Worm (Caenorhabditis elegans) whole organism, L4 larva: ENCODE data around the gene klp-13.
A peak's percentile ranks its signal among the peaks of the same experiment; 100 is the strongest.

ENCODE experiments used
- F10B5.3 ChIP-seq: sonication (generic microtip); optimal IDR thresholded peaks from 2 replicates; lab custom pipeline; 2016; ENCODE audit warnings: mild to moderate bottlenecking, missing genetic modification characterization, missing compliant biosample characterization
- R02D3.7 ChIP-seq: fragments of 150-350 bp; sonication (generic microtip); optimal IDR thresholded peaks from 3 replicates; lab custom pipeline; 2014; ENCODE audit warnings: missing biosample characterization, missing genetic modification characterization
- Y105C5A.15 ChIP-seq: fragments of 200-800 bp; sonication (Bioruptor generic); IDR thresholded peaks from 2 replicates; pipeline ENCODE4 v1.3.6; 2022; ENCODE audit warnings: missing genetic modification characterization, missing compliant biosample characterization
- ZK337.2 ChIP-seq: fragments of 200-800 bp; sonication (Bioruptor generic); IDR thresholded peaks from 2 replicates; pipeline ENCODE4 v1.3.6; 2022; ENCODE audit warnings: missing genetic modification reagents, missing genetic modification characterization, missing compliant biosample characterization
- aha-1 ChIP-seq: fragments of 150-350 bp; peaks from one replicate; lab custom pipeline; 2014; ENCODE audit warnings: missing biosample characterization, missing genetic modification characterization
- ceh-28 ChIP-seq: fragments of 150-350 bp; optimal IDR thresholded peaks from 2 replicates; lab custom pipeline; 2014; ENCODE audit warnings: missing biosample characterization, missing genetic modification reagents, missing genetic modification characterization
- ces-1 ChIP-seq: fragments of 150-350 bp; sonication (generic microtip); optimal IDR thresholded peaks from 4 replicates; lab custom pipeline; 2014; ENCODE audit warnings: missing biosample characterization, missing genetic modification reagents, missing genetic modification characterization
- ctbp-1 ChIP-seq: fragments of 200-800 bp; sonication (Bioruptor generic); IDR thresholded peaks from 2 replicates; pipeline ENCODE4 v1.3.6; 2022; ENCODE audit warnings: missing genetic modification reagents, missing genetic modification characterization, missing compliant biosample characterization
- daf-16 ChIP-seq, 3 experiments: sonication (generic microtip); optimal IDR thresholded peaks; 2 replicates each; lab custom pipeline; 2016 to 2017; ENCODE audit warnings: missing genetic modification characterization in 3 of 3, missing genetic modification reagents in 3 of 3, mild to moderate bottlenecking in 2 of 3, missing compliant biosample characterization in 2 of 3, missing biosample characterization in 1 of 3, moderate library complexity in 1 of 3
- dpl-1 ChIP-seq: fragments of 150-350 bp; optimal IDR thresholded peaks from 2 replicates; lab custom pipeline; 2014; ENCODE audit warnings: missing biosample characterization, missing genetic modification reagents, missing genetic modification characterization
- dve-1 ChIP-seq: sonication (generic microtip); optimal IDR thresholded peaks from 2 replicates; lab custom pipeline; 2017; ENCODE audit warnings: antibody characterized with exemption, mild to moderate bottlenecking, missing genetic modification characterization, missing compliant biosample characterization; ENCODE audit not compliant: insufficient read depth
- egl-43 ChIP-seq: fragments of 200-800 bp; sonication (Bioruptor generic); IDR thresholded peaks from 2 replicates; pipeline ENCODE4 v1.3.6; 2022; ENCODE audit warnings: missing genetic modification reagents, missing genetic modification characterization, missing compliant biosample characterization
- fkh-10 ChIP-seq: fragments of 150-350 bp; optimal IDR thresholded peaks from 2 replicates; lab custom pipeline; 2014; ENCODE audit warnings: missing biosample characterization, missing genetic modification reagents, missing genetic modification characterization
- hlh-11 ChIP-seq: fragments of 200-800 bp; sonication (Bioruptor generic); optimal IDR thresholded peaks from 2 replicates; lab custom pipeline; 2018; ENCODE audit warnings: mild to moderate bottlenecking, missing genetic modification characterization, missing compliant biosample characterization
- lin-38 ChIP-seq: fragments of 200-800 bp; sonication (Bioruptor generic); IDR thresholded peaks from 2 replicates; pipeline ENCODE4 v1.3.6; 2022; ENCODE audit warnings: missing genetic modification reagents, missing genetic modification characterization, missing compliant biosample characterization
- lsy-2 ChIP-seq, 2 experiments: fragments of 150-350 bp in 1 of 2; sonication (generic microtip) in 1 of 2; optimal IDR thresholded peaks; 2 replicates each; lab custom pipeline; 2014 to 2017; ENCODE audit warnings: missing biosample characterization in 2 of 2, missing genetic modification characterization in 2 of 2
- madf-9 ChIP-seq: fragments of 200-800 bp; sonication (Bioruptor generic); conservative IDR thresholded peaks from 2 replicates; pipeline ENCODE4 v1.3.6; 2022; ENCODE audit warnings: missing genetic modification reagents, missing genetic modification characterization, missing compliant biosample characterization
- mdt-29 ChIP-seq: fragments of 200-800 bp; sonication (Bioruptor generic); IDR thresholded peaks from 2 replicates; pipeline ENCODE4 v1.3.6; 2022; ENCODE audit warnings: missing genetic modification reagents, missing genetic modification characterization, missing compliant biosample characterization
- nhr-10 ChIP-seq: fragments of 150-350 bp; optimal IDR thresholded peaks from 2 replicates; lab custom pipeline; 2014; ENCODE audit warnings: missing biosample characterization, missing genetic modification characterization
- nhr-111 ChIP-seq: fragments of 200-800 bp; sonication (Bioruptor generic); optimal IDR thresholded peaks from 2 replicates; lab custom pipeline; 2018; ENCODE audit warnings: mild to moderate bottlenecking, missing genetic modification characterization, missing compliant biosample characterization
- nhr-77 ChIP-seq: fragments of 150-350 bp; optimal IDR thresholded peaks from 2 replicates; lab custom pipeline; 2014; ENCODE audit warnings: missing biosample characterization, missing genetic modification characterization
- pqm-1 ChIP-seq: sonication (generic microtip); optimal IDR thresholded peaks from 2 replicates; lab custom pipeline; 2017; ENCODE audit warnings: missing biosample characterization, missing genetic modification characterization
- rbr-2 ChIP-seq: sonication (generic microtip); optimal IDR thresholded peaks from 2 replicates; lab custom pipeline; 2016; ENCODE audit warnings: missing genotype, missing genetic modification characterization, missing compliant biosample characterization
- saeg-2 ChIP-seq: fragments of 200-800 bp; sonication (Bioruptor generic); IDR thresholded peaks from 2 replicates; pipeline ENCODE4 v1.3.6; 2022; ENCODE audit warnings: missing genetic modification reagents, missing genetic modification characterization, missing compliant biosample characterization
- set-16 ChIP-seq: fragments of 200-800 bp; sonication (Bioruptor generic); IDR thresholded peaks from 2 replicates; pipeline ENCODE4 v1.3.6; 2022; ENCODE audit warnings: missing genetic modification reagents, missing genetic modification characterization, missing compliant biosample characterization
- spr-1 ChIP-seq: sonication (generic microtip); optimal IDR thresholded peaks from 2 replicates; lab custom pipeline; 2016; ENCODE audit warnings: mild to moderate bottlenecking, missing genetic modification characterization, missing compliant biosample characterization
- spr-3 ChIP-seq: fragments of 200-800 bp; sonication (Bioruptor generic); optimal IDR thresholded peaks from 2 replicates; lab custom pipeline; 2018; ENCODE audit warnings: mild to moderate bottlenecking, missing genetic modification characterization, missing compliant biosample characterization
- unc-62 ChIP-seq, 3 experiments: fragments of 150-350 bp in 1 of 3; sonication (generic microtip); optimal IDR thresholded peaks in 2 of 3; peaks in 1 of 3; 1 replicate in 1 of 3; 2 replicates in 2 of 3; lab custom pipeline; 2014 to 2017; ENCODE audit warnings: missing biosample characterization in 3 of 3, missing genetic modification characterization in 3 of 3, missing genetic modification reagents in 3 of 3, missing genotype in 1 of 3
- zfp-2 ChIP-seq: sonication (generic microtip); optimal IDR thresholded peaks from 2 replicates; lab custom pipeline; 2016; ENCODE audit warnings: mild to moderate bottlenecking, missing genetic modification characterization, missing compliant biosample characterization
- zip-2 ChIP-seq: fragments of 150-350 bp; optimal IDR thresholded peaks from 2 replicates; lab custom pipeline; 2014; ENCODE audit warnings: missing biosample characterization, missing genetic modification characterization

The klp-13 gene

DNA sequence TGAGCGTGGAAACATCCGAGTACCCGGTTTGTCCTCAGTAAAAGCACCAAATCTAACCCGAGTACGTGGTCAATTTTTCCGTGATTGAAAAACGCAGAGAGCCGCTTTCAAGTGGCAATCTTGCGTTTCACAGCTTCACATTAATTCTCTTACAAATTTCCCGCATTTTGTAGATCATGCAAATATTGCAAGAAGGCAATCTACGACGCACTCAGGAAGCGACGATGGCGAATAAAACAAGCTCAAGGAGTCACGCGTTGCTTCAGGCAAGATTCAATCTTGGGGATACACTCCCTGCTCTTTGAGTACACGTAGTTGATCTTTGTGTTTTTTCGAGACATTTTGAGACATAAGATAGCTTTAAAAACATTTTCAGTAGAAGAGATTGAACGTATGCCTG lies 3.1 kb downstream of the klp-13 start:
- TF ChIP-seq lin-38 (GFP tag; lab: Robert Waterston, UW) = no peak
- TF ChIP-seq ces-1 (GFP tag; lab: Kevin White, UChicago) = no peak
- TF ChIP-seq nhr-10 (tag; lab: Kevin White, UChicago) = no peak
- TF ChIP-seq F10B5.3 (tag; lab: Kevin White, UChicago) = no peak
- TF ChIP-seq ctbp-1 (GFP tag; lab: Robert Waterston, UW) = no peak
- no peak for TF ChIP-seq ceh-28
- TF ChIP-seq ZK337.2 (GFP tag; lab: Robert Waterston, UW) = no peak
- no peak for TF ChIP-seq mdt-29 (GFP tag; lab: Robert Waterston, UW)
- TF ChIP-seq zfp-2 (tag; lab: Kevin White, UChicago) = no peak
- no peak for TF ChIP-seq lsy-2 (tag; optimal IDR thresholded peaks at IDR 0.05; lab: Kevin White, UChicago)
- TF ChIP-seq rbr-2 (tag; lab: Kevin White, UChicago) = no peak
- no peak for TF ChIP-seq set-16

DNA sequence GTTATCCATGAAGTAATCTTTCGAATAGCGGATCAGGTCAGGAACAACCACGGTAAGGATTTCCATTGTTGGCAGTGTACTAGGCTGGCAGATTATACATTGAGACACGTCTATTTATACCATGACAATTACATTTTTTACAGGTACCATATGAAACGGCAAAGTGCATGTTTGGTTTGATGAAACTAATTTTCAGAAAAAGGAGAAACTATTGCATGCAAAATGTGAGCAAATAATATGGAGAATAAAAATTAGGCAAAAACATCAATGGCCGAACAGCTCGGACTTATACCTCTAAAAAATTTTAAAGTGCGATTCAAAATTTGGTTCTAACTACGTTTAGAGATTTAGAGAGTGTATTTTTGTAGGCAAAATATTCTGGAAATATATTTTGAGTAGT lies 8.0 kb downstream of the klp-13 start, which contains the start of gene F22F4.5:
Gene F22F4.5 (minus strand): TSS at position 101 of the 400 bp plus-strand sequence.
- no peak for TF ChIP-seq zip-2
- TF ChIP-seq pqm-1 (tag; lab: Kevin White, UChicago) = no peak
- no peak for TF ChIP-seq hlh-11 (tag; lab: Kevin White, UChicago)
- TF ChIP-seq dpl-1 (GFP tag; lab: Kevin White, UChicago) = no peak
- TF ChIP-seq spr-1 = no peak
- no peak for TF ChIP-seq R02D3.7 (tag; lab: Kevin White, UChicago)
- TF ChIP-seq set-16 = no peak
- no peak for TF ChIP-seq daf-16 (GFP tag; optimal IDR thresholded peaks at IDR 0.05; lab: Kevin White, UChicago)
- no peak for TF ChIP-seq daf-16 (tag; optimal IDR thresholded peaks at IDR 0.05; lab: Kevin White, UChicago)
- TF ChIP-seq ceh-28 = no peak
- TF ChIP-seq spr-3 (GFP tag; lab: Kevin White, UChicago) = no peak
- no peak for TF ChIP-seq madf-9 (GFP tag; lab: Robert Waterston, UW)
- no peak for TF ChIP-seq saeg-2 (GFP tag; lab: Robert Waterston, UW)

DNA sequence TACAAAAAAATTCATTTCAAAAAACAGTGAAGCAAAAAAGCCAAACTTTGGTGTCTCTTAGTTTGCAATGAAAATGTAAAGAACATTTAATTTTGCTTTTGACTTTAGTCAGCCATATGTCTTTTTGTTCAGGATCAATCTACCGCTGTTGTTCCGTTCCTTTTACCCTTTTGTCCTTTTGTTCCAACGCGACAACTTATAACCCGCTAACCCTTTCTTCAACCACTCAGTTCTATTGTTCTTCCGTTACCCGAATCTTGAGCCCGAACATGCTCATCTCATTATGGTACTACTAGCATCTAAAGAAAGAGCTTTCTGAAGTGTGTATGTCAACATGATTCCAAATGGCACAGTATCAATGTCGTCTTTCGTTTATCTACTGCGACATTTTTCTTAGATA lies 9.2 kb downstream of the klp-13 start:
- TF ChIP-seq set-16 (no peak), nhr-111 (no peak), dpl-1 (GFP tag; lab: Kevin White, UChicago) (no peak), dve-1 (no peak)

DNA sequence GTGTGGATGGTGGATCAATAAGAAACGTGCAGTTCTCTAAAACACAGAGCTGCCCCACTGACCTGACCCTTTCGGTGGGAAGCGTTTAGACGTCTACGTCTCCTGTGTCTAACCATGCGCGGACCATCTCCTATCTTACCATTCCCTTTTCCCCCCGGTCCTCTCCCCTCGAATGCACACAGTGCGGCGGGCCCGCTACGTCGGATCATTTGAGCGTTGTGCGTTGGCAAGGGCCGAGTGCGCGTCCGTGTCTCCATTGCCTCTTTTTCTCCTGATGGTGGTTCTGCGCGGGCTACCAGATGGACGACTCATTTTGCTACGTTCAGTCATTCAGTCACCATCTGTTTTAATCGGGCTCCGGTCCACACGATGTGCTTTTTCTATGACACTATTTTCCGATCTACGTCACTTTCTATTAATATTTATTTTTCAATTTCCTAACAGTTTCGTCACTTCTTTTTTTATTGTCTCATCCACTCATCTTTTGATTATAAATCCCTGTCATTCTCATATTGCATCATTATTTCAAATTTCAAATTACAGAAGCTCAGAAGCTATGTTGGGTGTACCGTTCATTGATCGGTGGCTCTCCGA lies 10.9 kb downstream of the klp-13 start, which contains the start of gene inx-3:
Gene inx-3 (plus strand): TSS at position 544 of the 594 bp plus-strand sequence.
- TF ChIP-seq rbr-2 (tag; lab: Kevin White, UChicago) = no peak
- TF ChIP-seq aha-1 (tag; lab: Kevin White, UChicago) = peak; percentile 25
- 0 out of 2 replicates have a peak, but pooled peaks have one; percentile 33 for TF ChIP-seq egl-43
- TF ChIP-seq set-16 = peak; percentile 62; the same call in 1 of the 2 replicates
- TF ChIP-seq nhr-77 (tag; lab: Kevin White, UChicago) = no peak
- TF ChIP-seq Y105C5A.15 = no peak

DNA sequence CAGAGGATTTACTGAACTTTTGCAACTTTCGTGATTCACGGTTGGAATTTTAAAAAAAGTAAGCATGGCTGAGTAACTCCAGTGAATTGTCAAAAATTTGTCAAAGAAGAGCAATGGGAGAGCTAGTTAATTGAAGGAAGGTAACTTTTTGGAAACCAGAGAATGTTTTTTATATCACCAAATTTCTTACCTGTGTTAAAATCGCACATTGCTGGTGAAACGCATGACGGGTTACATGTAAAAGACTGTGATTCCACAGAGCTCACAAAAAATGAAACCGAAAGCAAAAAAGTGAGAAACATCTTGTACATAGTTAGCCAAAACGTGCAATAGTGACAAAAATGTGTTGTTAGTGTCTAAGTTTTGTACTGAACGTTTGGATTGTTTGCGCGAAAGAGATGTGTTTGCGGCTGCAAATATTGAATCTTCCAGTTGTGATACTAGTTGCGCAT lies 14.3 kb downstream of the klp-13 start, which contains the start of gene F22F4.9:
Gene F22F4.9 (minus strand): TSS at position 402 of the 452 bp plus-strand sequence.
- TF ChIP-seq aha-1 (tag; lab: Kevin White, UChicago) (peak; percentile 81), fkh-10 (GFP tag; lab: Kevin White, UChicago) (no peak), unc-62 (GFP tag; optimal IDR thresholded peaks at IDR 0.05 in 1 of 2; lab: Kevin White, UChicago) (peak in 1 of 2 experiments; percentile 83), unc-62 (tag; optimal IDR thresholded peaks at IDR 0.05; lab: Kevin White, UChicago) (no peak)
